Fruit fly (Drosophila melanogaster) whole organism, pupa: ENCODE data around the gene Proc.

Experiments
- CG10348 ChIP-seq: fragments of 200-800 bp; sonication (Bioruptor generic); IDR thresholded peaks from 2 replicates; pipeline ENCODE4 v1.3.6; 2022; ENCODE audit warnings: missing biosample characterization, missing genetic modification characterization
- CG12605 ChIP-seq: fragments of 200-800 bp; sonication (Bioruptor generic); IDR thresholded peaks from 2 replicates; pipeline ENCODE4 v1.3.6; 2022; ENCODE audit warnings: missing biosample characterization, missing genetic modification characterization
- CG13204 ChIP-seq: fragments of 200-800 bp; sonication (Bioruptor generic); optimal IDR thresholded peaks from 2 replicates; lab custom pipeline; 2018; ENCODE audit warnings: missing biosample characterization, mild to moderate bottlenecking, missing genetic modification characterization, moderate library complexity
- CG14655 ChIP-seq: fragments of 200-800 bp; sonication (Bioruptor generic); optimal IDR thresholded peaks from 3 replicates; lab custom pipeline; 2017; ENCODE audit warnings: mild to moderate bottlenecking, missing biosample characterization, missing genetic modification reagents, missing genetic modification characterization
- CG15710 ChIP-seq: fragments of 200-800 bp; sonication (Bioruptor generic); optimal IDR thresholded peaks from 2 replicates; lab custom pipeline; 2018; ENCODE audit warnings: missing biosample characterization, mild to moderate bottlenecking, missing genetic modification characterization, moderate library complexity
- CG17806 ChIP-seq: fragments of 200-800 bp; sonication (Bioruptor generic); optimal IDR thresholded peaks from 2 replicates; lab custom pipeline; 2018; ENCODE audit warnings: missing biosample characterization, mild to moderate bottlenecking, missing genetic modification characterization, moderate library complexity
- CG32121 ChIP-seq: fragments of 200-800 bp; sonication (Bioruptor generic); IDR thresholded peaks from 2 replicates; pipeline ENCODE4 v1.3.6; 2022; ENCODE audit warnings: missing biosample characterization, missing genetic modification characterization
- CG34367 ChIP-seq: fragments of 200-800 bp; sonication (Bioruptor generic); optimal IDR thresholded peaks from 2 replicates; lab custom pipeline; 2018; ENCODE audit warnings: missing biosample characterization, mild to moderate bottlenecking, missing genetic modification characterization
- CG4496 ChIP-seq: fragments of 200-800 bp; sonication (Bioruptor generic); IDR thresholded peaks from 3 replicates; pipeline ENCODE4 v1.3.6; 2022; ENCODE audit warnings: missing biosample characterization, missing genetic modification characterization
- CG8159 ChIP-seq: fragments of 200-800 bp; sonication (Bioruptor generic); optimal IDR thresholded peaks from 3 replicates; lab custom pipeline; 2018; ENCODE audit warnings: missing biosample characterization, mild to moderate bottlenecking, missing genetic modification characterization, moderate library complexity
- CG8301 ChIP-seq: fragments of 200-800 bp; sonication (Bioruptor generic); optimal IDR thresholded peaks from 2 replicates; lab custom pipeline; 2018; ENCODE audit warnings: missing biosample characterization, mild to moderate bottlenecking, missing genetic modification characterization
- CG9948 ChIP-seq: fragments of 200-800 bp; sonication (Bioruptor generic); optimal IDR thresholded peaks from 2 replicates; lab custom pipeline; 2018; ENCODE audit warnings: missing biosample characterization, mild to moderate bottlenecking, missing genetic modification characterization, moderate library complexity
- D1 ChIP-seq: fragments of 200-800 bp; sonication (Bioruptor generic); optimal IDR thresholded peaks from 2 replicates; lab custom pipeline; 2018; ENCODE audit warnings: missing biosample characterization, mild to moderate bottlenecking, missing genetic modification characterization, moderate library complexity
- EcR ChIP-seq: fragments of 200-800 bp; sonication (Bioruptor generic); optimal IDR thresholded peaks from 3 replicates; lab custom pipeline; 2019; ENCODE audit warnings: missing biosample characterization, missing genetic modification characterization, mild to moderate bottlenecking, moderate library complexity, missing genetic modification reagents
- Ets98B ChIP-seq: fragments of 200-800 bp; sonication (Bioruptor generic); IDR thresholded peaks from 2 replicates; pipeline ENCODE4 v1.3.6; 2022; ENCODE audit warnings: missing biosample characterization, missing genetic modification characterization
- Pif1A ChIP-seq: fragments of 200-800 bp; sonication (Bioruptor generic); optimal IDR thresholded peaks from 3 replicates; lab custom pipeline; 2016; ENCODE audit warnings: missing biosample characterization, missing genetic modification characterization
- Pif1B ChIP-seq: fragments of 200-800 bp; sonication (Bioruptor generic); optimal IDR thresholded peaks from 3 replicates; lab custom pipeline; 2016; ENCODE audit warnings: missing biosample characterization, missing genetic modification characterization
- Snoo ChIP-seq: fragments of 200-800 bp; sonication (Bioruptor generic); optimal IDR thresholded peaks from 3 replicates; lab custom pipeline; 2017; ENCODE audit warnings: missing biosample characterization, mild to moderate bottlenecking, missing genetic modification characterization, inconsistent platforms
- fd96Ca ChIP-seq: fragments of 200-800 bp; sonication (Bioruptor generic); IDR thresholded peaks from 3 replicates; pipeline ENCODE4 v1.3.6; 2022; ENCODE audit warnings: missing biosample characterization, missing genetic modification characterization
- gl ChIP-seq: fragments of 200-800 bp; sonication (Bioruptor generic); optimal IDR thresholded peaks from 2 replicates; lab custom pipeline; 2018; ENCODE audit warnings: missing biosample characterization, mild to moderate bottlenecking, missing genetic modification characterization
- rn ChIP-seq: fragments of 200-800 bp; sonication (Bioruptor generic); IDR thresholded peaks from 2 replicates; pipeline ENCODE4 v1.3.6; 2022; ENCODE audit warnings: missing biosample characterization, missing genetic modification characterization

The Proc gene

dm6 chr2L:7899949-7900348 lies 28.7 kb upstream of the Proc start:
- TF ChIP-seq Pif1B (GFP tag; lab: Kevin White, UChicago) (peak; percentile 98), Snoo (tag; lab: Kevin White, UChicago) (peak; percentile 95), gl (tag; lab: Kevin White, UChicago) (peak; percentile 96), D1 (tag; lab: Kevin White, UChicago) (peak; percentile 87), Pif1A (GFP tag; lab: Kevin White, UChicago) (peak; percentile 97), CG34367 (tag; lab: Kevin White, UChicago) (peak; percentile 97), CG8301 (tag; lab: Kevin White, UChicago) (peak; percentile 98), CG8159 (tag; lab: Kevin White, UChicago) (peak; percentile 97), CG10348 (GFP tag; lab: Robert Waterston, UW) (peak; percentile 47; the same call in 1 of the 2 replicates), CG15710 (tag; lab: Kevin White, UChicago) (peak; percentile 97), fd96Ca (GFP tag; lab: Robert Waterston, UW) (peak; percentile 95), CG9948 (tag; lab: Kevin White, UChicago) (peak; percentile 97), CG14655 (GFP tag; lab: Kevin White, UChicago) (peak; percentile 98), EcR (GFP tag; lab: Kevin White, UChicago) (peak; percentile 45), Ets98B (peak; percentile 96), CG17806 (tag; lab: Kevin White, UChicago) (peak; percentile 98), CG32121 (GFP tag; lab: Robert Waterston, UW) (peak; percentile 91), CG12605 (GFP tag; lab: Robert Waterston, UW) (peak; percentile 96), CG4496 (GFP tag; lab: Robert Waterston, UW) (peak; percentile 97), CG13204 (GFP tag; lab: Kevin White, UChicago) (peak; percentile 91), rn (GFP tag; lab: Robert Waterston, UW) (peak; percentile 89)

- TF ChIP-seq Pif1B (GFP tag; lab: Kevin White, UChicago) (peak; percentile 49), CG13204 (GFP tag; lab: Kevin White, UChicago) (peak; percentile 46), CG17806 (tag; lab: Kevin White, UChicago) (peak; percentile 80), Ets98B (peak; percentile 71), Pif1A (GFP tag; lab: Kevin White, UChicago) (peak; percentile 68), fd96Ca (GFP tag; lab: Robert Waterston, UW) (peak; percentile 72), CG34367 (tag; lab: Kevin White, UChicago) (peak; percentile 78), CG8159 (tag; lab: Kevin White, UChicago) (peak; percentile 77), rn (GFP tag; lab: Robert Waterston, UW) (peak; percentile 16; the same call in 1 of the 2 replicates), EcR (GFP tag; lab: Kevin White, UChicago) (no peak), CG32121 (GFP tag; lab: Robert Waterston, UW) (peak; percentile 50), D1 (tag; lab: Kevin White, UChicago) (no peak), CG14655 (GFP tag; lab: Kevin White, UChicago) (peak; percentile 71), gl (tag; lab: Kevin White, UChicago) (peak; percentile 59), CG10348 (GFP tag; lab: Robert Waterston, UW) (no peak), CG8301 (tag; lab: Kevin White, UChicago) (peak; percentile 80), CG12605 (GFP tag; lab: Robert Waterston, UW) (peak; percentile 74), CG4496 (GFP tag; lab: Robert Waterston, UW) (peak; percentile 74), Snoo (tag; lab: Kevin White, UChicago) (peak; percentile 10), CG9948 (tag; lab: Kevin White, UChicago) (peak; percentile 78), CG15710 (tag; lab: Kevin White, UChicago) (peak; percentile 76)
These were observed 27.9 kb upstream of the Proc start for dm6 chr2L:7899108-7899507.

- TF ChIP-seq CG17806 (tag; lab: Kevin White, UChicago) (peak; percentile 91), D1 (tag; lab: Kevin White, UChicago) (peak; percentile 49), CG15710 (tag; lab: Kevin White, UChicago) (peak; percentile 80), CG34367 (tag; lab: Kevin White, UChicago) (peak; percentile 86), EcR (GFP tag; lab: Kevin White, UChicago) (no peak), CG4496 (GFP tag; lab: Robert Waterston, UW) (peak; percentile 92), CG14655 (GFP tag; lab: Kevin White, UChicago) (peak; percentile 87), CG32121 (GFP tag; lab: Robert Waterston, UW) (peak; percentile 69), rn (GFP tag; lab: Robert Waterston, UW) (peak; percentile 64), CG13204 (GFP tag; lab: Kevin White, UChicago) (peak; percentile 71), gl (tag; lab: Kevin White, UChicago) (peak; percentile 74), Snoo (tag; lab: Kevin White, UChicago) (peak; percentile 64), fd96Ca (GFP tag; lab: Robert Waterston, UW) (peak; percentile 89), CG9948 (tag; lab: Kevin White, UChicago) (peak; percentile 86), CG8159 (tag; lab: Kevin White, UChicago) (peak; percentile 85), Ets98B (peak; percentile 83), Pif1A (GFP tag; lab: Kevin White, UChicago) (peak; percentile 79), CG10348 (GFP tag; lab: Robert Waterston, UW) (no peak), Pif1B (GFP tag; lab: Kevin White, UChicago) (peak; percentile 49), CG8301 (tag; lab: Kevin White, UChicago) (peak; percentile 88), CG12605 (GFP tag; lab: Robert Waterston, UW) (peak; percentile 56)
These were observed 27.3 kb upstream of the Proc start for dm6 chr2L:7898581-7898980.

- TF ChIP-seq CG13204 (GFP tag; lab: Kevin White, UChicago) (no peak), Pif1A (GFP tag; lab: Kevin White, UChicago) (peak; percentile 57), CG14655 (GFP tag; lab: Kevin White, UChicago) (peak; percentile 69), Pif1B (GFP tag; lab: Kevin White, UChicago) (peak; percentile 68), CG12605 (GFP tag; lab: Robert Waterston, UW) (no peak), CG34367 (tag; lab: Kevin White, UChicago) (peak; percentile 56), CG8301 (tag; lab: Kevin White, UChicago) (peak; percentile 70), CG10348 (GFP tag; lab: Robert Waterston, UW) (no peak), CG9948 (tag; lab: Kevin White, UChicago) (peak; percentile 70), D1 (tag; lab: Kevin White, UChicago) (no peak), Ets98B (peak; percentile 55; the same call in 1 of the 2 replicates), CG8159 (tag; lab: Kevin White, UChicago) (peak; percentile 60), CG17806 (tag; lab: Kevin White, UChicago) (peak; percentile 74), EcR (GFP tag; lab: Kevin White, UChicago) (no peak), fd96Ca (GFP tag; lab: Robert Waterston, UW) (no peak), CG15710 (tag; lab: Kevin White, UChicago) (peak; percentile 45), rn (GFP tag; lab: Robert Waterston, UW) (no peak; the same call in 1 of the 2 replicates), Snoo (tag; lab: Kevin White, UChicago) (peak; percentile 64), gl (tag; lab: Kevin White, UChicago) (peak; percentile 1), CG32121 (GFP tag; lab: Robert Waterston, UW) (no peak), CG4496 (GFP tag; lab: Robert Waterston, UW) (peak; percentile 24; the same call in 1 of the 3 replicates)
These were observed 26.0 kb upstream of the Proc start for dm6 chr2L:7897245-7897644.
